Worm (Caenorhabditis elegans) whole organism, L1 larva: ENCODE data around the gene F08B4.8.

Experiments used
- C04F5.9 ChIP-seq: sonication (generic microtip); optimal IDR thresholded peaks from 2 replicates; lab custom pipeline; 2016; ENCODE audit warnings: missing genetic modification characterization, missing compliant biosample characterization
- C34B4.2 ChIP-seq: sonication (generic microtip); optimal IDR thresholded peaks from 2 replicates; lab custom pipeline; 2017; ENCODE audit warnings: mild to moderate bottlenecking, missing genetic modification characterization, missing compliant biosample characterization
- F16B12.6 ChIP-seq: fragments of 150-350 bp; optimal IDR thresholded peaks from 2 replicates; lab custom pipeline; 2014; ENCODE audit warnings: missing biosample characterization, missing genetic modification characterization
- Y116A8C.19 ChIP-seq: sonication (generic microtip); optimal IDR thresholded peaks from 2 replicates; lab custom pipeline; 2016; ENCODE audit warnings: missing compliant biosample characterization, missing genetic modification characterization, borderline replicate concordance
- aha-1 ChIP-seq: fragments of 150-350 bp; optimal IDR thresholded peaks from 2 replicates; lab custom pipeline; 2014; ENCODE audit warnings: missing biosample characterization, missing genetic modification characterization
- aly-2 ChIP-seq: fragments of 150-350 bp; optimal IDR thresholded peaks from 2 replicates; lab custom pipeline; 2014; ENCODE audit warnings: missing biosample characterization, missing genetic modification characterization
- blmp-1 ChIP-seq: fragments of 150-350 bp; optimal IDR thresholded peaks from 2 replicates; lab custom pipeline; 2014; ENCODE audit warnings: missing biosample characterization, missing genetic modification characterization
- ceh-63 ChIP-seq: fragments of 200-800 bp; sonication (Bioruptor generic); optimal IDR thresholded peaks from 2 replicates; lab custom pipeline; 2018; ENCODE audit warnings: mild to moderate bottlenecking, missing genetic modification characterization, missing compliant biosample characterization
- ceh-8 ChIP-seq: fragments of 200-800 bp; sonication (Bioruptor generic); optimal IDR thresholded peaks from 2 replicates; lab custom pipeline; 2018; ENCODE audit warnings: mild to moderate bottlenecking, missing genetic modification characterization, moderate library complexity, missing compliant biosample characterization
- ces-1 ChIP-seq: fragments of 150-350 bp; optimal IDR thresholded peaks from 2 replicates; lab custom pipeline; 2014; ENCODE audit warnings: missing biosample characterization, missing genetic modification reagents, missing genetic modification characterization
- dpl-1 ChIP-seq, 3 experiments: fragments of 150-350 bp in 2 of 3; sonication (generic microtip) in 1 of 3; optimal IDR thresholded peaks; 2 replicates each; lab custom pipeline; 2014 to 2017; ENCODE audit warnings: missing biosample characterization in 3 of 3, missing genetic modification characterization in 3 of 3, missing genetic modification reagents in 3 of 3
- dsc-1 ChIP-seq: sonication (generic microtip); optimal IDR thresholded peaks from 2 replicates; lab custom pipeline; 2016; ENCODE audit warnings: mild to moderate bottlenecking, missing genetic modification characterization, missing compliant biosample characterization
- efl-1 ChIP-seq, 4 experiments: fragments of 150-350 bp; optimal IDR thresholded peaks in 3 of 4; peaks in 1 of 4; 1 replicate in 1 of 4; 2 replicates in 3 of 4; lab custom pipeline; 2014; ENCODE audit warnings: missing biosample characterization in 2 of 4, missing genetic modification characterization in 2 of 4, missing genetic modification reagents in 2 of 4
- egl-13 ChIP-seq: sonication (generic microtip); optimal IDR thresholded peaks from 2 replicates; lab custom pipeline; 2016; ENCODE audit warnings: missing genotype, missing genetic modification reagents, missing genetic modification characterization, missing compliant biosample characterization
- elt-2 ChIP-seq: sonication (generic microtip); optimal IDR thresholded peaks from 2 replicates; lab custom pipeline; 2016; ENCODE audit warnings: missing genetic modification characterization, mild to moderate bottlenecking, inconsistent platforms, missing compliant biosample characterization, missing genetic modification reagents
- elt-3 ChIP-seq, 6 experiments: fragments of 150-350 bp in 1 of 6; sonication (generic microtip); optimal IDR thresholded peaks; 2 replicates each; lab custom pipeline; 2017 to 2018; ENCODE audit warnings: missing biosample characterization in 6 of 6, missing genetic modification characterization in 6 of 6, inconsistent platforms in 1 of 6
- ets-5 ChIP-seq: fragments of 200-800 bp; sonication (Bioruptor generic); IDR thresholded peaks from 2 replicates; pipeline ENCODE4 v1.3.6; 2022; ENCODE audit warnings: missing genetic modification characterization, missing compliant biosample characterization
- fkh-10 ChIP-seq: sonication (generic microtip); optimal IDR thresholded peaks from 2 replicates; lab custom pipeline; 2017; ENCODE audit warnings: missing biosample characterization, missing genetic modification reagents, missing genetic modification characterization
- fkh-4 ChIP-seq: sonication (generic microtip); optimal IDR thresholded peaks from 2 replicates; lab custom pipeline; 2016; ENCODE audit warnings: missing compliant biosample characterization, missing genetic modification characterization, borderline replicate concordance
- fkh-8 ChIP-seq: sonication (generic microtip); optimal IDR thresholded peaks from 2 replicates; lab custom pipeline; 2016; ENCODE audit warnings: mild to moderate bottlenecking, missing genetic modification characterization, missing compliant biosample characterization
- fos-1 ChIP-seq: fragments of 150-350 bp; optimal IDR thresholded peaks from 2 replicates; lab custom pipeline; 2014; ENCODE audit warnings: missing biosample characterization, missing genetic modification characterization
- hlh-17 ChIP-seq: fragments of 200-800 bp; sonication (Bioruptor generic); optimal IDR thresholded peaks from 2 replicates; lab custom pipeline; 2018; ENCODE audit warnings: missing genetic modification characterization, mild to moderate bottlenecking, missing compliant biosample characterization, moderate library complexity, borderline replicate concordance
- hpl-2 ChIP-seq: fragments of 150-350 bp; optimal IDR thresholded peaks from 2 replicates; lab custom pipeline; 2014; ENCODE audit warnings: missing biosample characterization, missing genetic modification reagents, missing genetic modification characterization
- isw-1 ChIP-seq: fragments of 200-800 bp; sonication (Bioruptor generic); IDR thresholded peaks from 2 replicates; pipeline ENCODE4 v1.3.6; 2022; ENCODE audit warnings: missing genetic modification characterization, missing compliant biosample characterization
- jun-1 ChIP-seq: fragments of 150-350 bp; optimal IDR thresholded peaks from 2 replicates; lab custom pipeline; 2014; ENCODE audit warnings: missing biosample characterization, missing genetic modification reagents, missing genetic modification characterization
- lin-13 ChIP-seq: fragments of 150-350 bp; optimal IDR thresholded peaks from 2 replicates; lab custom pipeline; 2014; ENCODE audit warnings: missing biosample characterization, missing genetic modification reagents, missing genetic modification characterization
- lin-14 ChIP-seq: fragments of 200-800 bp; sonication (Bioruptor generic); optimal IDR thresholded peaks from 2 replicates; lab custom pipeline; 2018; ENCODE audit warnings: mild to moderate bottlenecking, missing genetic modification characterization, moderate library complexity, missing compliant biosample characterization
- lin-39 ChIP-seq: fragments of 150-350 bp; optimal IDR thresholded peaks from 2 replicates; lab custom pipeline; 2014; ENCODE audit warnings: missing biosample characterization, missing genetic modification reagents, missing genetic modification characterization
- lsy-2 ChIP-seq, 2 experiments: fragments of 150-350 bp; optimal IDR thresholded peaks; 2 replicates each; lab custom pipeline; 2014; ENCODE audit warnings: missing biosample characterization in 2 of 2, missing genetic modification characterization in 2 of 2
- mab-9 ChIP-seq: fragments of 200-800 bp; sonication (Bioruptor generic); IDR thresholded peaks from 2 replicates; pipeline ENCODE4 v1.3.6; 2022; ENCODE audit warnings: missing genetic modification reagents, missing genetic modification characterization, missing compliant biosample characterization
- nhr-11 ChIP-seq: fragments of 150-350 bp; optimal IDR thresholded peaks from 2 replicates; lab custom pipeline; 2014; ENCODE audit warnings: missing biosample characterization, missing genetic modification characterization
- nhr-12 ChIP-seq: sonication (generic microtip); optimal IDR thresholded peaks from 2 replicates; lab custom pipeline; 2017; ENCODE audit warnings: missing biosample characterization, missing genetic modification characterization
- nhr-19 ChIP-seq: fragments of 200-800 bp; sonication (Bioruptor generic); conservative IDR thresholded peaks from 2 replicates; pipeline ENCODE4 v1.3.6; 2022; ENCODE audit warnings: missing genetic modification characterization, missing compliant biosample characterization
- nhr-71 ChIP-seq: sonication (generic microtip); optimal IDR thresholded peaks from 2 replicates; lab custom pipeline; 2016; ENCODE audit warnings: mild to moderate bottlenecking, missing genetic modification characterization, moderate library complexity, missing compliant biosample characterization
- nhr-76 ChIP-seq: sonication (generic microtip); optimal IDR thresholded peaks from 2 replicates; lab custom pipeline; 2017; ENCODE audit warnings: missing biosample characterization, missing genetic modification characterization
- pag-3 ChIP-seq: sonication (generic microtip); optimal IDR thresholded peaks from 2 replicates; lab custom pipeline; 2017; ENCODE audit warnings: missing genetic modification characterization, mild to moderate bottlenecking, missing compliant biosample characterization, antibody characterized with exemption, borderline replicate concordance; ENCODE audit not compliant: insufficient read depth
- pax-3 ChIP-seq: fragments of 200-800 bp; sonication (Bioruptor generic); optimal IDR thresholded peaks from 2 replicates; lab custom pipeline; 2018; ENCODE audit warnings: mild to moderate bottlenecking, missing genetic modification characterization, moderate library complexity, missing compliant biosample characterization
- snpc-4 ChIP-seq: fragments of 150-350 bp; optimal IDR thresholded peaks from 2 replicates; lab custom pipeline; 2014; ENCODE audit warnings: missing biosample characterization, missing genetic modification characterization
- snu-23 ChIP-seq: sonication (generic microtip); optimal IDR thresholded peaks from 2 replicates; lab custom pipeline; 2016; ENCODE audit warnings: missing genetic modification characterization, missing compliant biosample characterization
- sox-4 ChIP-seq: sonication (generic microtip); optimal IDR thresholded peaks from 2 replicates; lab custom pipeline; 2016; ENCODE audit warnings: missing genetic modification characterization, missing compliant biosample characterization
- sptf-1 ChIP-seq: fragments of 150-350 bp; optimal IDR thresholded peaks from 2 replicates; lab custom pipeline; 2014; ENCODE audit warnings: missing biosample characterization, missing genetic modification characterization
- swsn-7 ChIP-seq: sonication (generic microtip); optimal IDR thresholded peaks from 2 replicates; lab custom pipeline; 2016; ENCODE audit warnings: missing genetic modification characterization, missing compliant biosample characterization
- tlp-1 ChIP-seq: fragments of 150-350 bp; optimal IDR thresholded peaks from 2 replicates; lab custom pipeline; 2014; ENCODE audit warnings: missing biosample characterization, missing genetic modification characterization
- unc-62 ChIP-seq: fragments of 150-350 bp; optimal IDR thresholded peaks from 2 replicates; lab custom pipeline; 2014; ENCODE audit warnings: missing biosample characterization, missing genetic modification reagents, missing genetic modification characterization
- unc-86 ChIP-seq: sonication (generic microtip); optimal IDR thresholded peaks from 2 replicates; lab custom pipeline; 2016; ENCODE audit warnings: missing genetic modification characterization, missing compliant biosample characterization
- unc-98 ChIP-seq: fragments of 200-800 bp; sonication (Bioruptor generic); IDR thresholded peaks from 2 replicates; pipeline ENCODE4 v1.3.6; 2022; ENCODE audit warnings: missing genetic modification characterization, missing compliant biosample characterization
- zag-1 ChIP-seq: fragments of 150-350 bp; optimal IDR thresholded peaks from 2 replicates; lab custom pipeline; 2014; ENCODE audit warnings: missing biosample characterization, missing genetic modification characterization
- zip-4 ChIP-seq: fragments of 200-800 bp; sonication (Bioruptor generic); optimal IDR thresholded peaks from 2 replicates; lab custom pipeline; 2018; ENCODE audit warnings: mild to moderate bottlenecking, missing genetic modification characterization, moderate library complexity, missing compliant biosample characterization
- ztf-4 ChIP-seq: fragments of 150-350 bp; optimal IDR thresholded peaks from 2 replicates; lab custom pipeline; 2014; ENCODE audit warnings: missing biosample characterization, missing genetic modification characterization

F08B4.8 gene

ce11 chrIV:8677303-8677702, at the start of gene F08B4.8:
TSS of gene F08B4.8 (plus strand) at chrIV:8677603.
- TF ChIP-seq hpl-2 (GFP tag; lab: Kevin White, UChicago) (no peak), nhr-19 (GFP tag; lab: Robert Waterston, UW) (no peak), lin-13 (GFP tag; lab: Kevin White, UChicago) (no peak), dpl-1 (GFP tag; optimal IDR thresholded peaks at IDR 0.05; lab: Kevin White, UChicago) (no peak), ceh-63 (GFP tag; lab: Kevin White, UChicago) (no peak), aly-2 (tag; lab: Kevin White, UChicago) (no peak), F16B12.6 (tag; lab: Kevin White, UChicago) (no peak), snu-23 (GFP tag; lab: Kevin White, UChicago) (no peak), hlh-17 (GFP tag; lab: Kevin White, UChicago) (no peak)

ce11 chrIV:8628262-8628661, 49.1 kb upstream of the F08B4.8 start:
- TF ChIP-seq zag-1 (no peak), pag-3 (no peak), blmp-1 (tag; lab: Kevin White, UChicago) (peak; percentile 31), fkh-10 (GFP tag; lab: Kevin White, UChicago) (peak; percentile 58), lin-14 (GFP tag; lab: Kevin White, UChicago) (peak; percentile 55)
- TF ChIP-seq, all 84 proteins: peak for 3

ce11 chrIV:8629609-8630052, 47.8 kb upstream of the F08B4.8 start:
- TF ChIP-seq dpl-1 (GFP tag; optimal IDR thresholded peaks at IDR 0.05; lab: Kevin White, UChicago): peak in 1 of 3 experiments; percentile 4
- no peak for TF ChIP-seq unc-62 (GFP tag; lab: Kevin White, UChicago)
- no peak for TF ChIP-seq C34B4.2 (tag; lab: Kevin White, UChicago)
- no peak for TF ChIP-seq ztf-4
- peak; percentile 48 to 60 for TF ChIP-seq efl-1 (optimal IDR thresholded peaks at IDR 0.05; lab: Kevin White, UChicago)
- peak; percentile 2 to 55 for TF ChIP-seq efl-1 (GFP tag; optimal IDR thresholded peaks at IDR 0.05 in 1 of 2; lab: Kevin White, UChicago)
- TF ChIP-seq pax-3: no peak
- TF ChIP-seq dsc-1 (tag; lab: Kevin White, UChicago): peak; percentile 57
- peak; percentile 16 to 58 for TF ChIP-seq lsy-2 (tag; optimal IDR thresholded peaks at IDR 0.05; lab: Kevin White, UChicago)
- no peak for TF ChIP-seq mab-9 (GFP tag; lab: Robert Waterston, UW)
- no peak for TF ChIP-seq elt-3 (tag; optimal IDR thresholded peaks at IDR 0.05; lab: Kevin White, UChicago)
- no peak for TF ChIP-seq unc-98 (GFP tag; lab: Robert Waterston, UW)
- TF ChIP-seq sox-4: no peak
- peak; percentile 40 for TF ChIP-seq isw-1 (GFP tag; lab: Robert Waterston, UW)
- TF ChIP-seq jun-1 (tag; lab: Kevin White, UChicago): no peak
- TF ChIP-seq tlp-1 (tag; lab: Kevin White, UChicago): no peak
- TF ChIP-seq zip-4 (GFP tag; lab: Kevin White, UChicago): no peak
- TF ChIP-seq snpc-4 (tag; lab: Kevin White, UChicago): peak; percentile 15
- no peak for TF ChIP-seq ces-1 (GFP tag; lab: Kevin White, UChicago)
- peak; percentile 77 for TF ChIP-seq unc-86 (tag; lab: Kevin White, UChicago)
- no peak for TF ChIP-seq elt-2 (tag; lab: Kevin White, UChicago)
- peak; percentile 74 for TF ChIP-seq nhr-71 (tag; lab: Kevin White, UChicago)
- TF ChIP-seq C04F5.9: no peak
- TF ChIP-seq nhr-12 (tag; lab: Kevin White, UChicago): no peak
- no peak for TF ChIP-seq egl-13 (tag; lab: Kevin White, UChicago)
- no peak for TF ChIP-seq fkh-4 (tag; lab: Kevin White, UChicago)
- TF ChIP-seq snu-23 (GFP tag; lab: Kevin White, UChicago): peak; percentile 75
- TF ChIP-seq swsn-7 (tag; lab: Kevin White, UChicago): peak; percentile 67
- no peak for TF ChIP-seq nhr-76 (tag; lab: Kevin White, UChicago)
- TF ChIP-seq lin-39 (tag; lab: Kevin White, UChicago): no peak
- TF ChIP-seq aha-1 (tag; lab: Kevin White, UChicago): no peak
- TF ChIP-seq fos-1 (tag; lab: Kevin White, UChicago): peak; percentile 38
- TF ChIP-seq Y116A8C.19 (tag; lab: Kevin White, UChicago): no peak
- TF ChIP-seq sptf-1 (tag; lab: Kevin White, UChicago): no peak
- TF ChIP-seq ceh-8 (GFP tag; lab: Kevin White, UChicago): no peak
- TF ChIP-seq fkh-8 (tag; lab: Kevin White, UChicago): peak; percentile 63
- TF ChIP-seq blmp-1 (tag; lab: Kevin White, UChicago): peak; percentile 0
- TF ChIP-seq nhr-11 (tag; lab: Kevin White, UChicago): no peak
- no peak for TF ChIP-seq ets-5 (GFP tag; lab: Robert Waterston, UW)
